Fruit fly (Drosophila melanogaster) whole organism, embryonic: ENCODE results near the gene CG44005.

Experiments
- Antp ChIP-seq: fragments of 200-800 bp; sonication (Bioruptor generic); optimal IDR thresholded peaks from 3 replicates; lab custom pipeline; 2016; ENCODE audit warnings: missing biosample characterization, missing genetic modification characterization
- Bgb ChIP-seq: fragments of 200-800 bp; sonication (Bioruptor generic); IDR thresholded peaks from 2 replicates; pipeline ENCODE4 v1.3.6; 2022; ENCODE audit warnings: missing biosample characterization, missing genetic modification characterization; ENCODE audit not compliant: partially characterized antibody
- CG10959 ChIP-seq: fragments of 200-800 bp; sonication (Bioruptor generic); IDR thresholded peaks from 2 replicates; pipeline ENCODE4 v1.3.6; 2022; ENCODE audit warnings: missing biosample characterization, missing genetic modification characterization
- CG11504 ChIP-seq: fragments of 200-800 bp; sonication (Bioruptor generic); optimal IDR thresholded peaks from 3 replicates; lab custom pipeline; 2019; ENCODE audit warnings: missing biosample characterization, mild to moderate bottlenecking, missing genetic modification characterization, moderate library complexity
- CG13894 ChIP-seq: fragments of 200-800 bp; sonication (Bioruptor generic); optimal IDR thresholded peaks from 3 replicates; lab custom pipeline; 2018; ENCODE audit warnings: missing biosample characterization, mild to moderate bottlenecking, missing genetic modification characterization, moderate library complexity
- CG14014 ChIP-seq: fragments of 200-800 bp; sonication (Bioruptor generic); IDR thresholded peaks from 2 replicates; pipeline ENCODE4 v1.3.6; 2022; ENCODE audit warnings: missing biosample characterization, missing genetic modification characterization
- CG14965 ChIP-seq: fragments of 200-800 bp; sonication (Bioruptor generic); optimal IDR thresholded peaks from 2 replicates; lab custom pipeline; 2016; ENCODE audit warnings: missing biosample characterization, missing genetic modification characterization, borderline replicate concordance
- CG15479 ChIP-seq: fragments of 200-800 bp; sonication (Bioruptor generic); optimal IDR thresholded peaks from 3 replicates; lab custom pipeline; 2019; ENCODE audit warnings: missing biosample characterization, mild to moderate bottlenecking, missing genetic modification characterization, moderate library complexity
- CG1602 ChIP-seq: fragments of 200-800 bp; sonication (Bioruptor generic); optimal IDR thresholded peaks from 3 replicates; lab custom pipeline; 2016; ENCODE audit warnings: missing biosample characterization, missing genetic modification characterization
- CG32767 ChIP-seq: fragments of 200-800 bp; sonication (Bioruptor generic); IDR thresholded peaks from 2 replicates; pipeline ENCODE4 v1.3.6; 2022; ENCODE audit warnings: missing biosample characterization, missing genetic modification characterization
- CG3847 ChIP-seq: fragments of 200-800 bp; sonication (Bioruptor generic); IDR thresholded peaks from 2 replicates; pipeline ENCODE4 v1.3.6; 2022; ENCODE audit warnings: missing biosample characterization, missing genetic modification characterization
- CG3995 ChIP-seq: fragments of 200-800 bp; sonication (Bioruptor generic); optimal IDR thresholded peaks from 3 replicates; lab custom pipeline; 2016; ENCODE audit warnings: missing biosample characterization, missing genetic modification characterization
- CG7556 ChIP-seq: fragments of 200-800 bp; sonication (Bioruptor generic); optimal IDR thresholded peaks from 2 replicates; lab custom pipeline; 2017; ENCODE audit warnings: missing biosample characterization, mild to moderate bottlenecking, missing genetic modification characterization
- CG8281 ChIP-seq: fragments of 200-800 bp; sonication (Bioruptor generic); optimal IDR thresholded peaks from 2 replicates; lab custom pipeline; 2018; ENCODE audit warnings: missing biosample characterization, mild to moderate bottlenecking, missing genetic modification characterization, moderate library complexity
- CG8388 ChIP-seq: fragments of 200-800 bp; sonication (Bioruptor generic); optimal IDR thresholded peaks from 2 replicates; lab custom pipeline; 2019; ENCODE audit warnings: missing biosample characterization, mild to moderate bottlenecking, missing genetic modification characterization, moderate library complexity
- CG8944 ChIP-seq: fragments of 200-800 bp; sonication (Bioruptor generic); optimal IDR thresholded peaks from 3 replicates; lab custom pipeline; 2016; ENCODE audit warnings: missing biosample characterization, missing genetic modification characterization
- CG9215 ChIP-seq: fragments of 200-800 bp; sonication (Bioruptor generic); IDR thresholded peaks from 2 replicates; pipeline ENCODE4 v1.3.6; 2022; ENCODE audit warnings: missing biosample characterization, missing genetic modification characterization
- CG9797 ChIP-seq: fragments of 200-800 bp; sonication (Bioruptor generic); optimal IDR thresholded peaks from 3 replicates; lab custom pipeline; 2018; ENCODE audit warnings: missing biosample characterization, mild to moderate bottlenecking, missing genetic modification characterization
- CG9817 ChIP-seq: fragments of 200-800 bp; sonication (Bioruptor generic); optimal IDR thresholded peaks from 2 replicates; lab custom pipeline; 2018; ENCODE audit warnings: missing biosample characterization, mild to moderate bottlenecking, missing genetic modification characterization, moderate library complexity
- CTCF ChIP-seq: fragments of 200-800 bp; sonication (Bioruptor generic); optimal IDR thresholded peaks from 2 replicates; lab custom pipeline; 2017; ENCODE audit warnings: missing biosample characterization, mild to moderate bottlenecking, missing genetic modification characterization, moderate library complexity
- Deaf1 ChIP-seq: fragments of 200-800 bp; optimal IDR thresholded peaks from 3 replicates; lab custom pipeline; 2019; ENCODE audit warnings: missing biosample characterization, mild to moderate bottlenecking, missing genetic modification characterization, moderate library complexity
- Dfd ChIP-seq, 2 experiments: fragments of >200 bp; optimal IDR thresholded peaks; 2 replicates each; lab custom pipeline; 2017; ENCODE audit warnings: missing biosample characterization in 2 of 2, missing genetic modification characterization in 2 of 2
- Doc3 ChIP-seq: fragments of 200-800 bp; sonication (Bioruptor generic); IDR thresholded peaks from 3 replicates; pipeline ENCODE4 v1.3.6; 2022; ENCODE audit warnings: missing biosample characterization, missing genetic modification characterization; ENCODE audit not compliant: partially characterized antibody
- Dref ChIP-seq: fragments of 200-800 bp; sonication (Bioruptor generic); IDR thresholded peaks from 2 replicates; pipeline ENCODE4 v1.3.6; 2022; ENCODE audit warnings: missing biosample characterization, missing genetic modification characterization
- Fer1 ChIP-seq: fragments of 200-800 bp; sonication (Bioruptor generic); optimal IDR thresholded peaks from 2 replicates; lab custom pipeline; 2017; ENCODE audit warnings: missing biosample characterization, mild to moderate bottlenecking, missing genetic modification characterization
- HLH3B ChIP-seq: fragments of 200-800 bp; sonication (Bioruptor generic); IDR thresholded peaks from 2 replicates; pipeline ENCODE4 v1.3.6; 2022; ENCODE audit warnings: missing biosample characterization, missing genetic modification characterization
- Hsf ChIP-seq: fragments of 200-800 bp; sonication (Bioruptor generic); optimal IDR thresholded peaks from 3 replicates; lab custom pipeline; 2016; ENCODE audit warnings: missing biosample characterization, missing genetic modification characterization
- Oli ChIP-seq: fragments of 200-800 bp; sonication (Bioruptor generic); optimal IDR thresholded peaks from 2 replicates; lab custom pipeline; 2018; ENCODE audit warnings: missing biosample characterization, mild to moderate bottlenecking, missing genetic modification characterization, moderate library complexity
- Opbp ChIP-seq: fragments of 200-800 bp; sonication (Bioruptor generic); IDR thresholded peaks from 3 replicates; pipeline ENCODE4 v1.3.6; 2022; ENCODE audit warnings: missing biosample characterization, missing genetic modification characterization; ENCODE audit not compliant: partially characterized antibody
- Scr ChIP-seq: fragments of 200-800 bp; sonication (Bioruptor generic); IDR thresholded peaks from 2 replicates; pipeline ENCODE4 v1.3.6; 2022; ENCODE audit warnings: missing biosample characterization, missing genetic modification characterization; ENCODE audit not compliant: partially characterized antibody
- YL-1 ChIP-seq: fragments of 200-800 bp; sonication (Bioruptor generic); optimal IDR thresholded peaks from 3 replicates; lab custom pipeline; 2017; ENCODE audit warnings: missing biosample characterization, mild to moderate bottlenecking, missing genetic modification characterization
- bigmax ChIP-seq: fragments of 200-800 bp; sonication (Bioruptor generic); optimal IDR thresholded peaks from 2 replicates; lab custom pipeline; 2018; ENCODE audit warnings: missing biosample characterization, mild to moderate bottlenecking, missing genetic modification characterization
- chm ChIP-seq: fragments of 200-800 bp; sonication (Bioruptor generic); IDR thresholded peaks from 2 replicates; pipeline ENCODE4 v1.3.6; 2022; ENCODE audit warnings: missing biosample characterization, missing genetic modification characterization
- eve ChIP-seq, 2 experiments: fragments of >200 bp; optimal IDR thresholded peaks; 2 replicates each; lab custom pipeline; 2017; ENCODE audit warnings: missing biosample characterization in 2 of 2, missing genetic modification characterization in 2 of 2
- fu2 ChIP-seq: fragments of 200-800 bp; sonication (Bioruptor generic); optimal IDR thresholded peaks from 2 replicates; lab custom pipeline; 2016; ENCODE audit warnings: missing biosample characterization, missing genetic modification characterization
- gem ChIP-seq: fragments of 200-800 bp; sonication (Bioruptor generic); optimal IDR thresholded peaks from 2 replicates; lab custom pipeline; 2019; ENCODE audit warnings: missing biosample characterization, mild to moderate bottlenecking, missing genetic modification characterization, moderate library complexity
- grau ChIP-seq: fragments of 200-800 bp; optimal IDR thresholded peaks from 3 replicates; lab custom pipeline; 2019; ENCODE audit warnings: missing biosample characterization, mild to moderate bottlenecking, missing genetic modification characterization, moderate library complexity
- inv ChIP-seq: fragments of 200-800 bp; sonication (Bioruptor generic); IDR thresholded peaks from 2 replicates; pipeline ENCODE4 v1.3.6; 2022; ENCODE audit warnings: missing biosample characterization, missing genetic modification characterization; ENCODE audit not compliant: partially characterized antibody
- org-1 ChIP-seq: fragments of 200-800 bp; sonication (Bioruptor generic); optimal IDR thresholded peaks from 2 replicates; lab custom pipeline; 2017; ENCODE audit warnings: missing biosample characterization, missing genetic modification characterization
- p53 ChIP-seq: fragments of 200-800 bp; sonication (Bioruptor generic); optimal IDR thresholded peaks from 2 replicates; lab custom pipeline; 2016; ENCODE audit warnings: missing biosample characterization, missing genetic modification characterization
- prd ChIP-seq, 3 experiments: fragments of >200 bp in 2 of 3; fragments of 200-800 bp in 1 of 3; sonication (Bioruptor generic) in 1 of 3; optimal IDR thresholded peaks in 2 of 3; IDR thresholded peaks in 1 of 3; 2 replicates in 2 of 3; 3 replicates in 1 of 3; pipeline versions ENCODE4 v1.3.6 to Lab custom; 2017 to 2022; ENCODE audit warnings: missing biosample characterization in 1 of 3, missing genetic modification characterization in 1 of 3
- pros ChIP-seq: fragments of 200-800 bp; sonication (Bioruptor generic); optimal IDR thresholded peaks from 3 replicates; lab custom pipeline; 2019; ENCODE audit warnings: missing biosample characterization, mild to moderate bottlenecking, missing genetic modification characterization, moderate library complexity
- ro ChIP-seq: fragments of 200-800 bp; sonication (Bioruptor generic); IDR thresholded peaks from 2 replicates; pipeline ENCODE4 v1.3.6; 2022; ENCODE audit warnings: missing biosample characterization, missing genetic modification characterization
- sd ChIP-seq: fragments of 200-800 bp; sonication (Bioruptor generic); optimal IDR thresholded peaks from 3 replicates; lab custom pipeline; 2018; ENCODE audit warnings: missing biosample characterization, mild to moderate bottlenecking, missing genetic modification characterization, moderate library complexity
- tgo ChIP-seq: fragments of 200-800 bp; sonication (Bioruptor generic); IDR thresholded peaks from 3 replicates; pipeline ENCODE4 v1.3.6; 2022; ENCODE audit warnings: missing biosample characterization, missing genetic modification characterization
- tna ChIP-seq: fragments of 200-800 bp; sonication (Bioruptor generic); IDR thresholded peaks from 2 replicates; pipeline ENCODE4 v1.3.6; 2022; ENCODE audit warnings: missing biosample characterization, missing genetic modification characterization; ENCODE audit not compliant: partially characterized antibody
- twi ChIP-seq: fragments of 200-800 bp; optimal IDR thresholded peaks from 2 replicates; lab custom pipeline; 2019; ENCODE audit warnings: missing biosample characterization, mild to moderate bottlenecking, missing genetic modification characterization, moderate library complexity
- unpg ChIP-seq: fragments of 200-800 bp; sonication (Bioruptor generic); optimal IDR thresholded peaks from 3 replicates; lab custom pipeline; 2018; ENCODE audit warnings: missing biosample characterization, mild to moderate bottlenecking, missing genetic modification characterization, moderate library complexity
- vfl ChIP-seq: fragments of 200-800 bp; sonication (Bioruptor generic); optimal IDR thresholded peaks from 2 replicates; lab custom pipeline; 2016; ENCODE audit warnings: missing biosample characterization, missing genetic modification characterization
- z ChIP-seq: fragments of 200-800 bp; sonication (Bioruptor generic); IDR thresholded peaks from 3 replicates; pipeline ENCODE4 v1.3.6; 2022; ENCODE audit warnings: missing biosample characterization, missing genetic modification characterization

Gene CG44005

DNA sequence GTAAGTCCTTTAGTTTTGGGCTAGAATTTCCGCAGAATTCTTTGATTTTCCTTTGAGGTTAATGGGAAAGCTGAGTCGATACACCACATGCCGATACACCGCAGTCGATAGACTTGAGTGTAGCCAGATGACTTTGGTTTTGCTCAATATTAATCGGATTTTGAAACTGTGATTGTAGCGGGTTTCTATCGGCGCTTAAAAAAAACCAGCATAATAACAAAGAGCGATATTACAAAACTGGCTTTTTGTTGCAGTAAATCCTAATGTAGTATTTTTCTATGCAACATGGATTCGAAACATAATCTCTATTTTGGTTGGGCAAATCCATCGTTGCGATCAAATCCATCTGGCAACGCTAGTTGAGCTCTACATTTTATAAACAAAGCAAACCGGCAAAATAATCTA, 37.5 kb upstream of the CG44005 start, which contains the start of the genes Polr3D and mus304 (continued):
- TF ChIP-seq CG9817 (tag; lab: Kevin White, UChicago) (peak; percentile 50), Antp (GFP tag; lab: Kevin White, UChicago) (peak; percentile 21), Deaf1 (tag; lab: Kevin White, UChicago) (no peak), YL-1 (GFP tag; lab: Kevin White, UChicago) (peak; percentile 58), Scr (GFP tag; lab: Robert Waterston, UW) (peak; percentile 58), vfl (no peak), Oli (no peak), tgo (GFP tag; lab: Robert Waterston, UW) (no peak), inv (GFP tag; lab: Robert Waterston, UW) (peak; percentile 41; the same call in 1 of the 2 replicates), Doc3 (GFP tag; lab: Robert Waterston, UW) (peak; percentile 57; the same call in 2 of the 3 replicates), pros (GFP tag; lab: Kevin White, UChicago) (no peak), CG32767 (GFP tag; lab: Robert Waterston, UW) (no peak), CG9215 (0 out of 2 replicates have a peak, but pooled peaks have one; percentile 5), bigmax (GFP tag; lab: Kevin White, UChicago) (peak; percentile 93), unpg (GFP tag; lab: Kevin White, UChicago) (peak; percentile 14), CG3847 (GFP tag; lab: Robert Waterston, UW) (peak; percentile 55; the same call in 1 of the 2 replicates), CG7556 (GFP tag; lab: Kevin White, UChicago) (peak; percentile 5), twi (peak; percentile 5), chm (GFP tag; lab: Robert Waterston, UW) (no peak), org-1 (GFP tag; lab: Kevin White, UChicago) (no peak), ro (GFP tag; lab: Robert Waterston, UW) (no peak), Hsf (peak; percentile 8), CG10959 (no peak), Dfd (GFP tag; optimal IDR thresholded peaks at IDR 0.05; lab: Kevin White, UChicago) (no peak), CG3995 (GFP tag; lab: Kevin White, UChicago) (peak; percentile 88), CG13894 (tag; lab: Kevin White, UChicago) (peak; percentile 36), CG8281 (tag; lab: Kevin White, UChicago) (no peak), Fer1 (peak; percentile 40), Opbp (GFP tag; lab: Robert Waterston, UW) (no peak), eve (GFP tag; optimal IDR thresholded peaks at IDR 0.05; lab: Kevin White, UChicago) (no peak), CG15479 (GFP tag; lab: Kevin White, UChicago) (no peak), CG8944 (GFP tag; lab: Kevin White, UChicago) (no peak), fu2 (GFP tag; lab: Kevin White, UChicago) (no peak), CG8388 (GFP tag; lab: Kevin White, UChicago) (peak; percentile 4), grau (tag; lab: Kevin White, UChicago) (peak; percentile 30), Dref (peak; percentile 81), CG11504 (peak; percentile 33), CTCF (GFP tag; lab: Kevin White, UChicago) (no peak), CG1602 (GFP tag; lab: Kevin White, UChicago) (no peak), sd (tag; lab: Kevin White, UChicago) (peak; percentile 59), HLH3B (GFP tag; lab: Robert Waterston, UW) (no peak), p53 (GFP tag; lab: Kevin White, UChicago) (peak; percentile 14), prd (optimal IDR thresholded peaks at IDR 0.05; lab: Kevin White, UChicago) (no peak), prd (GFP tag; IDR thresholded peaks at IDR 0.05; lab: Robert Waterston, UW) (0 out of 3 replicates have a peak, but pooled peaks have one; percentile 12), Bgb (GFP tag; lab: Robert Waterston, UW) (peak; percentile 21; the same call in 1 of the 2 replicates), CG9797 (GFP tag; lab: Kevin White, UChicago) (peak; percentile 20), CG14014 (GFP tag; lab: Robert Waterston, UW) (no peak), gem (tag; lab: Kevin White, UChicago) (peak; percentile 40), CG14965 (GFP tag; lab: Kevin White, UChicago) (no peak), tna (peak; percentile 26), z (GFP tag; lab: Robert Waterston, UW) (no peak)
